Worm (Caenorhabditis elegans) whole organism, young adult: ENCODE data around the gene ZC13.10.

Source experiments
- B0261.1 ChIP-seq: sonication (generic microtip); optimal IDR thresholded peaks from 2 replicates; lab custom pipeline; 2016; ENCODE audit warnings: mild to moderate bottlenecking, missing genetic modification characterization, moderate library complexity, missing compliant biosample characterization
- C17E4.6 ChIP-seq: fragments of 200-800 bp; sonication (Bioruptor generic); IDR thresholded peaks from 2 replicates; pipeline ENCODE4 v1.3.6; 2022; ENCODE audit warnings: missing genetic modification reagents, missing genetic modification characterization, missing compliant biosample characterization
- D2030.7 ChIP-seq: fragments of 200-800 bp; sonication (Bioruptor generic); IDR thresholded peaks from 2 replicates; pipeline ENCODE4 v1.3.6; 2022; ENCODE audit warnings: missing genetic modification reagents, missing genetic modification characterization, missing compliant biosample characterization
- F10E7.11 ChIP-seq: sonication (generic microtip); optimal IDR thresholded peaks from 2 replicates; lab custom pipeline; 2017; ENCODE audit warnings: mild to moderate bottlenecking, missing genetic modification characterization, moderate library complexity, missing compliant biosample characterization
- F22D6.2 ChIP-seq: sonication (generic microtip); optimal IDR thresholded peaks from 2 replicates; lab custom pipeline; 2016; ENCODE audit warnings: mild to moderate bottlenecking, missing genetic modification characterization, missing compliant biosample characterization
- F49E8.2 ChIP-seq: sonication (generic microtip); optimal IDR thresholded peaks from 3 replicates; lab custom pipeline; 2017; ENCODE audit warnings: missing genetic modification characterization, mild to moderate bottlenecking, missing compliant biosample characterization, antibody characterized with exemption, moderate library complexity; ENCODE audit not compliant: insufficient read depth
- T07F8.4 ChIP-seq: sonication (generic microtip); optimal IDR thresholded peaks from 2 replicates; lab custom pipeline; 2016; ENCODE audit warnings: mild to moderate bottlenecking, missing genetic modification characterization, moderate library complexity, missing compliant biosample characterization
- Y53G8AR.9 ChIP-seq: fragments of 200-800 bp; sonication (Bioruptor generic); conservative IDR thresholded peaks from 2 replicates; pipeline ENCODE4 v1.3.6; 2022; ENCODE audit warnings: missing genetic modification reagents, missing genetic modification characterization, missing compliant biosample characterization
- Y56A3A.18 ChIP-seq: fragments of 200-800 bp; sonication (Bioruptor generic); IDR thresholded peaks from 2 replicates; pipeline ENCODE4 v1.3.6; 2022; ENCODE audit warnings: missing genetic modification reagents, missing genetic modification characterization, missing compliant biosample characterization
- ZK185.1 ChIP-seq: sonication (generic microtip); optimal IDR thresholded peaks from 2 replicates; lab custom pipeline; 2016; ENCODE audit warnings: mild to moderate bottlenecking, missing genetic modification characterization, missing compliant biosample characterization; ENCODE audit not compliant: poor library complexity, severe bottlenecking
- akir-1 ChIP-seq: fragments of 200-800 bp; sonication (Bioruptor generic); optimal IDR thresholded peaks from 2 replicates; lab custom pipeline; 2018; ENCODE audit warnings: mild to moderate bottlenecking, missing genetic modification characterization, moderate library complexity, missing compliant biosample characterization
- aptf-2 ChIP-seq: fragments of 200-800 bp; sonication (Bioruptor generic); conservative IDR thresholded peaks from 2 replicates; pipeline ENCODE4 v1.3.6; 2022; ENCODE audit warnings: missing genetic modification reagents, missing genetic modification characterization, missing compliant biosample characterization
- athp-1 ChIP-seq: sonication (generic microtip); optimal IDR thresholded peaks from 2 replicates; lab custom pipeline; 2017; ENCODE audit warnings: mild to moderate bottlenecking, missing genetic modification characterization, missing compliant biosample characterization
- attf-3 ChIP-seq: fragments of 200-800 bp; sonication (Bioruptor generic); conservative IDR thresholded peaks from 2 replicates; pipeline ENCODE4 v1.3.6; 2022; ENCODE audit warnings: missing genetic modification reagents, missing genetic modification characterization, missing compliant biosample characterization
- attf-5 ChIP-seq: fragments of 200-800 bp; sonication (Bioruptor generic); optimal IDR thresholded peaks from 2 replicates; lab custom pipeline; 2018; ENCODE audit warnings: mild to moderate bottlenecking, missing genetic modification characterization, missing compliant biosample characterization
- ccch-3 ChIP-seq: fragments of 200-800 bp; sonication (Bioruptor generic); optimal IDR thresholded peaks from 2 replicates; lab custom pipeline; 2018; ENCODE audit warnings: mild to moderate bottlenecking, missing genetic modification characterization, missing compliant biosample characterization
- ceh-58 ChIP-seq: fragments of 200-800 bp; sonication (Bioruptor generic); IDR thresholded peaks from 2 replicates; pipeline ENCODE4 v1.3.6; 2022; ENCODE audit warnings: missing genetic modification characterization, missing compliant biosample characterization
- ceh-79 ChIP-seq: sonication (generic microtip); optimal IDR thresholded peaks from 2 replicates; lab custom pipeline; 2017; ENCODE audit warnings: mild to moderate bottlenecking, missing genetic modification characterization, missing compliant biosample characterization
- dox-1 ChIP-seq: fragments of 200-800 bp; sonication (Bioruptor generic); IDR thresholded peaks from 2 replicates; pipeline ENCODE4 v1.3.6; 2022; ENCODE audit warnings: missing genetic modification reagents, missing genetic modification characterization, missing compliant biosample characterization
- dpff-1 ChIP-seq: sonication (generic microtip); optimal IDR thresholded peaks from 2 replicates; lab custom pipeline; 2017; ENCODE audit warnings: mild to moderate bottlenecking, missing genetic modification characterization, missing compliant biosample characterization
- ekl-4 ChIP-seq: fragments of 200-800 bp; sonication (Bioruptor generic); IDR thresholded peaks from 2 replicates; pipeline ENCODE4 v1.3.6; 2022; ENCODE audit warnings: missing genetic modification reagents, missing genetic modification characterization, missing compliant biosample characterization
- hrde-1 ChIP-seq: sonication (generic microtip); optimal IDR thresholded peaks from 2 replicates; lab custom pipeline; 2016; ENCODE audit warnings: missing genetic modification characterization, mild to moderate bottlenecking, missing compliant biosample characterization, moderate library complexity, missing genotype, missing genetic modification reagents, borderline replicate concordance
- lag-1 ChIP-seq: fragments of 200-800 bp; sonication (Bioruptor generic); IDR thresholded peaks from 2 replicates; pipeline ENCODE4 v1.3.6; 2022; ENCODE audit warnings: missing genetic modification reagents, missing genetic modification characterization, missing compliant biosample characterization
- let-526 ChIP-seq: fragments of 200-800 bp; sonication (Bioruptor generic); IDR thresholded peaks from 2 replicates; pipeline ENCODE4 v1.3.6; 2022; ENCODE audit warnings: missing genetic modification reagents, missing genetic modification characterization, missing compliant biosample characterization
- lin-26 ChIP-seq: fragments of 200-800 bp; sonication (Bioruptor generic); IDR thresholded peaks from 2 replicates; pipeline ENCODE4 v1.3.6; 2022; ENCODE audit warnings: missing genetic modification reagents, missing genetic modification characterization, missing compliant biosample characterization
- lin-35 ChIP-seq, 3 experiments: fragments of 150-350 bp in 2 of 3; sonication (generic microtip) in 1 of 3; optimal IDR thresholded peaks; 2 replicates each; lab custom pipeline; 2014 to 2018; ENCODE audit warnings: missing biosample characterization in 3 of 3, missing genetic modification characterization in 3 of 3, missing genetic modification reagents in 3 of 3
- lin-40 ChIP-seq: sonication (generic microtip); optimal IDR thresholded peaks from 2 replicates; lab custom pipeline; 2016; ENCODE audit warnings: missing genetic modification characterization, mild to moderate bottlenecking, missing compliant biosample characterization, missing genotype, missing genetic modification reagents
- lsl-1 ChIP-seq: fragments of 200-800 bp; sonication (Bioruptor generic); optimal IDR thresholded peaks from 2 replicates; lab custom pipeline; 2018; ENCODE audit warnings: mild to moderate bottlenecking, missing genetic modification characterization, moderate library complexity, missing compliant biosample characterization
- madf-3 ChIP-seq: fragments of 200-800 bp; sonication (Bioruptor generic); IDR thresholded peaks from 2 replicates; pipeline ENCODE4 v1.3.6; 2022; ENCODE audit warnings: missing genetic modification reagents, missing genetic modification characterization, missing compliant biosample characterization
- mel-28 ChIP-seq: sonication (generic microtip); optimal IDR thresholded peaks from 2 replicates; lab custom pipeline; 2016; ENCODE audit warnings: borderline replicate concordance, mild to moderate bottlenecking, missing genetic modification characterization, missing compliant biosample characterization
- nhr-179 ChIP-seq: sonication (generic microtip); optimal IDR thresholded peaks from 2 replicates; lab custom pipeline; 2016; ENCODE audit warnings: mild to moderate bottlenecking, missing genetic modification characterization, missing compliant biosample characterization
- pbrm-1 ChIP-seq: fragments of 200-800 bp; sonication (Bioruptor generic); IDR thresholded peaks from 2 replicates; pipeline ENCODE4 v1.3.6; 2022; ENCODE audit warnings: missing genetic modification reagents, missing genetic modification characterization, missing compliant biosample characterization
- pha-4 ChIP-seq: fragments of 150-350 bp; sonication (generic microtip); optimal IDR thresholded peaks from 2 replicates; lab custom pipeline; 2014; ENCODE audit warnings: missing biosample characterization, missing genetic modification reagents, missing genetic modification characterization
- rec-8 ChIP-seq, 2 experiments: sonication (generic microtip); optimal IDR thresholded peaks; 2 replicates each; lab custom pipeline; 2016; ENCODE audit warnings: mild to moderate bottlenecking in 2 of 2, missing genetic modification characterization in 2 of 2, missing genetic modification reagents in 2 of 2, missing genotype in 2 of 2, missing biosample characterization in 1 of 2, missing compliant biosample characterization in 1 of 2, moderate library complexity in 1 of 2
- repo-1 ChIP-seq: sonication (generic microtip); optimal IDR thresholded peaks from 2 replicates; lab custom pipeline; 2017; ENCODE audit warnings: mild to moderate bottlenecking, missing genetic modification characterization, missing compliant biosample characterization
- rpc-1 ChIP-seq, 2 experiments: fragments of 150-350 bp in 1 of 2; sonication (generic microtip) in 1 of 2; optimal IDR thresholded peaks; 2 replicates each; lab custom pipeline; 2014 to 2018; ENCODE audit warnings: missing biosample characterization in 1 of 2, missing genetic modification characterization in 1 of 2, missing genetic modification reagents in 1 of 2, missing genotype in 1 of 2
- snpc-4 ChIP-seq, 5 experiments: fragments of 150-350 bp in 1 of 5; sonication (generic microtip) in 4 of 5; optimal IDR thresholded peaks; 2 replicates each; lab custom pipeline; 2014 to 2018; ENCODE audit warnings: missing genetic modification characterization in 5 of 5, missing biosample characterization in 3 of 5, antibody characterized with exemption in 2 of 5, mild to moderate bottlenecking in 2 of 5, missing compliant biosample characterization in 2 of 5, missing genotype in 2 of 5, moderate library complexity in 2 of 5, missing genetic modification reagents in 1 of 5
- somi-1 ChIP-seq: fragments of 200-800 bp; sonication (Bioruptor generic); optimal IDR thresholded peaks from 2 replicates; lab custom pipeline; 2018; ENCODE audit warnings: mild to moderate bottlenecking, missing genetic modification characterization, missing compliant biosample characterization
- sptf-2 ChIP-seq: fragments of 200-800 bp; sonication (Bioruptor generic); optimal IDR thresholded peaks from 2 replicates; lab custom pipeline; 2018; ENCODE audit warnings: mild to moderate bottlenecking, missing genetic modification characterization, missing compliant biosample characterization
- tlf-1 ChIP-seq: fragments of 200-800 bp; sonication (Bioruptor generic); optimal IDR thresholded peaks from 2 replicates; lab custom pipeline; 2018; ENCODE audit warnings: mild to moderate bottlenecking, missing genetic modification characterization, missing compliant biosample characterization
- zim-3 ChIP-seq: sonication (generic microtip); optimal IDR thresholded peaks from 2 replicates; lab custom pipeline; 2017; ENCODE audit warnings: mild to moderate bottlenecking, missing genetic modification characterization, moderate library complexity, missing compliant biosample characterization
- ztf-26 ChIP-seq: sonication (generic microtip); optimal IDR thresholded peaks from 2 replicates; lab custom pipeline; 2017; ENCODE audit warnings: missing genetic modification characterization, missing compliant biosample characterization

The ZC13.10 gene

DNA sequence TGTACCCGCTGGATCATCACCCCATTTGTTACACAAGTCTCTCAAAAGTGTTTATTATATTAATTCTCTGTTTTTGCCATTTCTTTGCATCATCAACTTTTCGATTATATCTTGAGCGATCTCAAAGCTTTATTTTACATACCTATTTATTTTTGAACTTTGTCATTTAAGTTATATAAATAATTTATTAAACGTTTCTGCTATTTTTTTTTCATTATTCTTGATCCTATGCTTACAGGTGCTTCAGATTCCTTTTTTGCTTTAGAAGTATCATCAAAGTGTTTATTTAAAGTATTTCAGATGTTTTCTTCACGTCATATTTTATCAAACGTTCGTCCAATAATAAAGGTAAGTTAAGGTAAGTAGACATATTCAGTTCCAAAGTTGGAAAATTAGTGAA is 15.7 kb upstream of the ZC13.10 start, which contains the start of gene F35H12.5:
Gene F35H12.5 (plus strand): TSS at position 301 of the 400 bp plus-strand sequence.
- TF ChIP-seq attf-3 (GFP tag; lab: Robert Waterston, UW) (no peak), lin-35 (GFP tag; optimal IDR thresholded peaks at IDR 0.05; lab: Kevin White, UChicago) (no peak), ceh-58 (no peak), Y53G8AR.9 (GFP tag; lab: Robert Waterston, UW) (no peak), madf-3 (GFP tag; lab: Robert Waterston, UW) (no peak), somi-1 (GFP tag; lab: Kevin White, UChicago) (no peak)

- TF ChIP-seq ccch-3 (GFP tag; lab: Kevin White, UChicago) (no peak), T07F8.4 (tag; lab: Kevin White, UChicago) (no peak), F22D6.2 (tag; lab: Kevin White, UChicago) (no peak), lsl-1 (GFP tag; lab: Kevin White, UChicago) (no peak), rpc-1 (optimal IDR thresholded peaks at IDR 0.05; lab: Kevin White, UChicago) (no peak), rpc-1 (tag; optimal IDR thresholded peaks at IDR 0.05; lab: Kevin White, UChicago) (no peak), Y56A3A.18 (no peak), let-526 (GFP tag; lab: Robert Waterston, UW) (no peak), B0261.1 (tag; lab: Kevin White, UChicago) (no peak), lin-26 (GFP tag; lab: Robert Waterston, UW) (no peak), ztf-26 (tag; lab: Kevin White, UChicago) (no peak), sptf-2 (no peak), rec-8 (tag; optimal IDR thresholded peaks at IDR 0.05; lab: Kevin White, UChicago) (no peak), attf-5 (GFP tag; lab: Kevin White, UChicago) (no peak), dpff-1 (tag; lab: Kevin White, UChicago) (no peak), F49E8.2 (no peak), aptf-2 (GFP tag; lab: Robert Waterston, UW) (no peak), nhr-179 (tag; lab: Kevin White, UChicago) (no peak), C17E4.6 (GFP tag; lab: Robert Waterston, UW) (no peak), pbrm-1 (GFP tag; lab: Robert Waterston, UW) (no peak)
- TF ChIP-seq, all 124 proteins: peak for 0
Observed at ce11 chrX:915510-915909, 13.1 kb upstream of the ZC13.10 start, which contains the start of gene sel-12. TSS of gene sel-12 (plus strand) at chrX:915867.

DNA sequence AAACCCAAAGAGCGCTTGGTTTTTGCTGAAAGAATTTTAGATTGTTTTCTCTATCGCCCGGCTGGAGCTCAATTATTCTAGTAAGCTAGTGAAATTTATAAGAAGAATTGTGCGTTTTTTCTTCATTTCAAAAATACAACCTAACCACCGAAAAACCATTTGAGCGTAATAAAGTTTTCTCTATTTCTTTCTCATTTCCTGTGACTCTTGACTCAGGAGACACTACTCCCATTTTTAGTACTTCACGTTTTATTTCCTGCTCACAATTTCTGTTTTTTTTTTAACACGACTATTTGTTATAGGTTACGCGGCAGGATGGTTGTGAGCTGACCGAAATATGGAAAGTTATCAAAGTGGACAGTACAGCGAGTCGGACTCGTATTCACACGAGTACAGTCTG is 10.6 kb upstream of the ZC13.10 start, which contains the start of gene F35H12.6:
Gene F35H12.6 (plus strand): TSS at position 301 of the 400 bp plus-strand sequence.
- TF ChIP-seq ekl-4 (GFP tag; lab: Robert Waterston, UW): no peak
- no peak for TF ChIP-seq D2030.7 (GFP tag; lab: Robert Waterston, UW)
- no peak for TF ChIP-seq mel-28
- TF ChIP-seq dox-1 (GFP tag; lab: Robert Waterston, UW): no peak
- TF ChIP-seq snpc-4 (GFP tag; optimal IDR thresholded peaks at IDR 0.05; lab: Kevin White, UChicago): no peak
- no peak for TF ChIP-seq snpc-4 (tag; optimal IDR thresholded peaks at IDR 0.05; lab: Kevin White, UChicago)
- no peak for TF ChIP-seq rpc-1 (optimal IDR thresholded peaks at IDR 0.05; lab: Kevin White, UChicago)
- TF ChIP-seq rpc-1 (tag; optimal IDR thresholded peaks at IDR 0.05; lab: Kevin White, UChicago): no peak
- TF ChIP-seq repo-1 (tag; lab: Kevin White, UChicago): no peak
- TF ChIP-seq, all 124 proteins: peak for 0

DNA sequence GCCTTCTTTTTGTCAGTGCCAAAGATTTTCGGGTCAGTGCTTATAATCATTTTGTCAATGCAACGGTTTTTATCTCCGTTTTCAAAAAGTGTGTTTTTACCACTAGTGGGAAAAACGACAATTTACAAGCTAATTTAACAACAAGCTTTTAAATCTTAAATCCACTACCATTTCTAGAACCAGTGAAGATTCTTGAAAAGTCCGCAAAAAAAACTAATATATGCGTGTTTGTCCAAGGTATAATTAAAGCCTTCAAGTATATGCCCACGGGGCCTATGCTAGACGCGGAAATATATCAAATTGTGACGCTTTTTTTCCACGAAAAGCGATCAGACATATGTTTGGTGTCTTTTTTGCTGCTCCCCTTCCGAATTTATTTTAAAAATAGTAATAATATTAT is 10.2 kb upstream of the ZC13.10 start:
- TF ChIP-seq zim-3 (tag; lab: Kevin White, UChicago) (no peak), let-526 (GFP tag; lab: Robert Waterston, UW) (no peak), F10E7.11 (tag; lab: Kevin White, UChicago) (no peak), akir-1 (no peak), athp-1 (tag; lab: Kevin White, UChicago) (no peak), ZK185.1 (tag; lab: Kevin White, UChicago) (no peak), ceh-79 (tag; lab: Kevin White, UChicago) (no peak), lag-1 (GFP tag; lab: Robert Waterston, UW) (no peak), hrde-1 (no peak), ekl-4 (GFP tag; lab: Robert Waterston, UW) (no peak), tlf-1 (GFP tag; lab: Kevin White, UChicago) (no peak), lin-40 (no peak), lsl-1 (GFP tag; lab: Kevin White, UChicago) (no peak), mel-28 (no peak), pha-4 (tag; lab: Kevin White, UChicago) (no peak)
